Worm (Caenorhabditis elegans) whole organism, young adult: ENCODE results near the gene ttr-37.

ENCODE experiments used
- B0019.2 ChIP-seq: fragments of 200-800 bp; sonication (Bioruptor generic); conservative IDR thresholded peaks from 2 replicates; pipeline ENCODE4 v1.3.6; 2022; ENCODE audit warnings: missing genetic modification reagents, missing genetic modification characterization, missing compliant biosample characterization
- C17E4.6 ChIP-seq: fragments of 200-800 bp; sonication (Bioruptor generic); IDR thresholded peaks from 2 replicates; pipeline ENCODE4 v1.3.6; 2022; ENCODE audit warnings: missing genetic modification reagents, missing genetic modification characterization, missing compliant biosample characterization
- F10E7.11 ChIP-seq: sonication (generic microtip); optimal IDR thresholded peaks from 2 replicates; lab custom pipeline; 2017; ENCODE audit warnings: mild to moderate bottlenecking, missing genetic modification characterization, moderate library complexity, missing compliant biosample characterization
- F33H1.4 ChIP-seq: fragments of 200-800 bp; sonication (Bioruptor generic); IDR thresholded peaks from 2 replicates; pipeline ENCODE4 v1.3.6; 2022; ENCODE audit warnings: missing genetic modification reagents, missing genetic modification characterization, missing compliant biosample characterization
- Y56A3A.18 ChIP-seq: fragments of 200-800 bp; sonication (Bioruptor generic); IDR thresholded peaks from 2 replicates; pipeline ENCODE4 v1.3.6; 2022; ENCODE audit warnings: missing genetic modification reagents, missing genetic modification characterization, missing compliant biosample characterization
- Y79H2A.3 ChIP-seq: fragments of 200-800 bp; sonication (Bioruptor generic); conservative IDR thresholded peaks from 2 replicates; pipeline ENCODE4 v1.3.6; 2022; ENCODE audit warnings: missing genetic modification reagents, missing genetic modification characterization, missing compliant biosample characterization
- Y95B8A.8 ChIP-seq: fragments of 200-800 bp; sonication (Bioruptor generic); IDR thresholded peaks from 2 replicates; pipeline ENCODE4 v1.3.6; 2022; ENCODE audit warnings: missing genetic modification reagents, missing genetic modification characterization, missing compliant biosample characterization
- aptf-3 ChIP-seq: fragments of 200-800 bp; sonication (Bioruptor generic); IDR thresholded peaks from 2 replicates; pipeline ENCODE4 v1.3.6; 2022; ENCODE audit warnings: missing genetic modification characterization, missing compliant biosample characterization
- attf-3 ChIP-seq: fragments of 200-800 bp; sonication (Bioruptor generic); conservative IDR thresholded peaks from 2 replicates; pipeline ENCODE4 v1.3.6; 2022; ENCODE audit warnings: missing genetic modification reagents, missing genetic modification characterization, missing compliant biosample characterization
- cebp-2 ChIP-seq: fragments of 200-800 bp; sonication (Bioruptor generic); IDR thresholded peaks from 2 replicates; pipeline ENCODE4 v1.3.6; 2022; ENCODE audit warnings: missing genetic modification characterization, missing compliant biosample characterization
- ceh-58 ChIP-seq: fragments of 200-800 bp; sonication (Bioruptor generic); IDR thresholded peaks from 2 replicates; pipeline ENCODE4 v1.3.6; 2022; ENCODE audit warnings: missing genetic modification characterization, missing compliant biosample characterization
- ceh-79 ChIP-seq: sonication (generic microtip); optimal IDR thresholded peaks from 2 replicates; lab custom pipeline; 2017; ENCODE audit warnings: mild to moderate bottlenecking, missing genetic modification characterization, missing compliant biosample characterization
- ceh-91 ChIP-seq: fragments of 200-800 bp; sonication (Bioruptor generic); IDR thresholded peaks from 2 replicates; pipeline ENCODE4 v1.3.6; 2022; ENCODE audit warnings: missing genetic modification reagents, missing genetic modification characterization, missing compliant biosample characterization
- die-1 ChIP-seq: sonication (generic microtip); optimal IDR thresholded peaks from 2 replicates; lab custom pipeline; 2016; ENCODE audit warnings: missing genotype, mild to moderate bottlenecking, missing genetic modification characterization, missing compliant biosample characterization
- dpl-1 ChIP-seq: fragments of 150-350 bp; optimal IDR thresholded peaks from 2 replicates; lab custom pipeline; 2014; ENCODE audit warnings: missing biosample characterization, missing genetic modification reagents, missing genetic modification characterization
- egl-18 ChIP-seq: fragments of 200-800 bp; sonication (Bioruptor generic); IDR thresholded peaks from 2 replicates; pipeline ENCODE4 v1.3.6; 2022; ENCODE audit warnings: missing genetic modification reagents, missing genetic modification characterization, missing compliant biosample characterization
- fkh-3 ChIP-seq: sonication (generic microtip); optimal IDR thresholded peaks from 2 replicates; lab custom pipeline; 2016; ENCODE audit warnings: mild to moderate bottlenecking, missing genetic modification characterization, missing compliant biosample characterization
- hmg-1.2 ChIP-seq: fragments of 200-800 bp; sonication (Bioruptor generic); IDR thresholded peaks from 2 replicates; pipeline ENCODE4 v1.3.6; 2022; ENCODE audit warnings: missing genetic modification reagents, missing genetic modification characterization, missing compliant biosample characterization
- hrde-1 ChIP-seq: sonication (generic microtip); optimal IDR thresholded peaks from 2 replicates; lab custom pipeline; 2016; ENCODE audit warnings: missing genetic modification characterization, mild to moderate bottlenecking, missing compliant biosample characterization, moderate library complexity, missing genotype, missing genetic modification reagents, borderline replicate concordance
- lin-35 ChIP-seq, 3 experiments: fragments of 150-350 bp in 2 of 3; sonication (generic microtip) in 1 of 3; optimal IDR thresholded peaks; 2 replicates each; lab custom pipeline; 2014 to 2018; ENCODE audit warnings: missing biosample characterization in 3 of 3, missing genetic modification characterization in 3 of 3, missing genetic modification reagents in 3 of 3
- nhr-90 ChIP-seq: sonication (generic microtip); optimal IDR thresholded peaks from 2 replicates; lab custom pipeline; 2016; ENCODE audit warnings: missing genotype, mild to moderate bottlenecking, missing genetic modification characterization, missing compliant biosample characterization
- pbrm-1 ChIP-seq: fragments of 200-800 bp; sonication (Bioruptor generic); IDR thresholded peaks from 2 replicates; pipeline ENCODE4 v1.3.6; 2022; ENCODE audit warnings: missing genetic modification reagents, missing genetic modification characterization, missing compliant biosample characterization
- pha-4 ChIP-seq: fragments of 150-350 bp; sonication (generic microtip); optimal IDR thresholded peaks from 2 replicates; lab custom pipeline; 2014; ENCODE audit warnings: missing biosample characterization, missing genetic modification reagents, missing genetic modification characterization
- repo-1 ChIP-seq: sonication (generic microtip); optimal IDR thresholded peaks from 2 replicates; lab custom pipeline; 2017; ENCODE audit warnings: mild to moderate bottlenecking, missing genetic modification characterization, missing compliant biosample characterization
- snpc-1.3 ChIP-seq: sonication (generic microtip); optimal IDR thresholded peaks from 2 replicates; lab custom pipeline; 2017; ENCODE audit warnings: missing genetic modification characterization, mild to moderate bottlenecking, missing compliant biosample characterization, antibody characterized with exemption, moderate library complexity, missing genotype, missing genetic modification reagents; ENCODE audit not compliant: insufficient read depth
- snpc-4 ChIP-seq, 5 experiments: fragments of 150-350 bp in 1 of 5; sonication (generic microtip) in 4 of 5; optimal IDR thresholded peaks; 2 replicates each; lab custom pipeline; 2014 to 2018; ENCODE audit warnings: missing genetic modification characterization in 5 of 5, missing biosample characterization in 3 of 5, antibody characterized with exemption in 2 of 5, mild to moderate bottlenecking in 2 of 5, missing compliant biosample characterization in 2 of 5, missing genotype in 2 of 5, moderate library complexity in 2 of 5, missing genetic modification reagents in 1 of 5
- sptf-2 ChIP-seq: fragments of 200-800 bp; sonication (Bioruptor generic); optimal IDR thresholded peaks from 2 replicates; lab custom pipeline; 2018; ENCODE audit warnings: mild to moderate bottlenecking, missing genetic modification characterization, missing compliant biosample characterization
- tlf-1 ChIP-seq: fragments of 200-800 bp; sonication (Bioruptor generic); optimal IDR thresholded peaks from 2 replicates; lab custom pipeline; 2018; ENCODE audit warnings: mild to moderate bottlenecking, missing genetic modification characterization, missing compliant biosample characterization
- ztf-18 ChIP-seq: sonication (generic microtip); optimal IDR thresholded peaks from 2 replicates; lab custom pipeline; 2016; ENCODE audit warnings: missing genotype, mild to moderate bottlenecking, missing genetic modification characterization, missing compliant biosample characterization
- ztf-25 ChIP-seq: fragments of 200-800 bp; sonication (Bioruptor generic); IDR thresholded peaks from 2 replicates; pipeline ENCODE4 v1.3.6; 2022; ENCODE audit warnings: missing genetic modification reagents, missing genetic modification characterization, missing compliant biosample characterization
- ztf-26 ChIP-seq: sonication (generic microtip); optimal IDR thresholded peaks from 2 replicates; lab custom pipeline; 2017; ENCODE audit warnings: missing genetic modification characterization, missing compliant biosample characterization

The ttr-37 gene

DNA sequence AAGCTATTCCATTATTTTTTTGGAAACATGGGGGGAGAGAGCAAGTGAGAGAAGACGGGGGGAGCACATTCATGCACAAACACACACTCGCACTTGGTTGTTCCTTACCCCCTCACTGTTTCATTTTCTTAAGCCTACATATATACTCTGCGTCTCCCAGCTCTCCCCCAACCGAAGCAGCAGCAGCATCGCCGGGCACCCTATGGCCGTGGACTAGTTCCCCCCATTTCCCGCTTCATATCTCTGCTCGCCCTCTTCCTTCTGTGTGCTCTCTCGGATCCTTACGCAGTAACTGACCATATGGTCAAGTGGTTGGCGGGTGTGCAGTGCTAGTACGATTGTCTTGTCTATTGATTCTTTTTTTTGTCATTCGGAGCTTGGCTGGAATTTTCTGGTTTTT is 34.7 kb downstream of the ttr-37 start (continued):
- TF ChIP-seq attf-3 (GFP tag; lab: Robert Waterston, UW) (no peak), ceh-58 (GFP tag; lab: Robert Waterston, UW) (no peak), Y56A3A.18 (peak; percentile 81; the same call in 1 of the 2 replicates), lin-35 (GFP tag; optimal IDR thresholded peaks at IDR 0.05; lab: Kevin White, UChicago) (peak in 1 of 3 experiments; percentile 50), repo-1 (tag; lab: Kevin White, UChicago) (peak; percentile 30), F10E7.11 (tag; lab: Kevin White, UChicago) (no peak), Y95B8A.8 (GFP tag; lab: Robert Waterston, UW) (no peak), F33H1.4 (no peak), snpc-4 (GFP tag; optimal IDR thresholded peaks at IDR 0.05; lab: Kevin White, UChicago) (no peak), snpc-4 (tag; optimal IDR thresholded peaks at IDR 0.05; lab: Kevin White, UChicago) (peak; percentile 4 to 53 (median 37)), C17E4.6 (GFP tag; lab: Robert Waterston, UW) (no peak)

DNA sequence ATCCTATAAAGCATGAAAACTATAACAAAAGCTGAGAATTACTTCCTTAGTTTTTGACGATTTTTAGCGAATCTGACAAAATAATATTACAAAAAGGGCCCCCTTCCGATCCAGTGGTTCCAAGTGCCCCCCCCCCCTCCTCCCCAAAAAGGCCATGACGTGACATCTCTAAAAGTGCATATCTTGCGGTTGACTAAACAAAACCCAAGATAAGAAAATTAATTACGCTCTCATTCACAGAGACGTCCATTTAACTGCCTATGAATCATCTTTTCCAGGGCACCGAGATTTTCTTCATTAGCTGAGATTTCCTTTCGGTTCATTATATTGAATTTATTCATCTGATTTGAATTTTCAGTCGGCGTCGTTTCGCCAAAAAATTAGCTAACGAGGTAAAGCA is 37.1 kb downstream of the ttr-37 start, which contains the start of gene inso-1:
inso-1 (plus strand) TSS at position 301 of the 400 bp plus-strand sequence.
- TF ChIP-seq nhr-90 (no peak), ceh-91 (GFP tag; lab: Robert Waterston, UW) (no peak)
- TF ChIP-seq, all 124 proteins: peak for 0

DNA sequence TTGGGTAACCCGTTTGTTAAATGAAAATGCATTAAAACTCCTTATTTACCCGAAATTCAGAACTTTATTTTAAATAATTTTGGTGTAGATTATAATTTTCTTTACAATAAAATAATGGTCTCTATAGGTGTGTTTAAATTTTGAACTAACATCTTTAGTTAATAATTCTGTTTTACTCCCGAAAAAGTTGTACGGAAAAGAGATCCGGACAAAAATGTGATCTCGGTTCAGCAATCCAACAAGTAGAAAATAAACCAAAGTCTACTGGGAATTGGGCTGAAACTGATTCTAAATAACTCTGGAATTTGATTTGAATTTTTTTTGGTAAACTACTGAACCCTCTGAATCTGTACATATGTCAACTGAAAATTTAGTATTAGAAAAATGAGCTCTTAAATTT is 41.3 kb downstream of the ttr-37 start:
- TF ChIP-seq aptf-3: no peak
- TF ChIP-seq pbrm-1: no peak
- TF ChIP-seq Y79H2A.3 (GFP tag; lab: Robert Waterston, UW): no peak
- TF ChIP-seq sptf-2 (GFP tag; lab: Kevin White, UChicago): no peak
- TF ChIP-seq snpc-1.3 (tag; lab: Kevin White, UChicago): no peak
- TF ChIP-seq dpl-1 (GFP tag; lab: Kevin White, UChicago): no peak
- TF ChIP-seq lin-35 (GFP tag; optimal IDR thresholded peaks at IDR 0.05; lab: Kevin White, UChicago): no peak

DNA sequence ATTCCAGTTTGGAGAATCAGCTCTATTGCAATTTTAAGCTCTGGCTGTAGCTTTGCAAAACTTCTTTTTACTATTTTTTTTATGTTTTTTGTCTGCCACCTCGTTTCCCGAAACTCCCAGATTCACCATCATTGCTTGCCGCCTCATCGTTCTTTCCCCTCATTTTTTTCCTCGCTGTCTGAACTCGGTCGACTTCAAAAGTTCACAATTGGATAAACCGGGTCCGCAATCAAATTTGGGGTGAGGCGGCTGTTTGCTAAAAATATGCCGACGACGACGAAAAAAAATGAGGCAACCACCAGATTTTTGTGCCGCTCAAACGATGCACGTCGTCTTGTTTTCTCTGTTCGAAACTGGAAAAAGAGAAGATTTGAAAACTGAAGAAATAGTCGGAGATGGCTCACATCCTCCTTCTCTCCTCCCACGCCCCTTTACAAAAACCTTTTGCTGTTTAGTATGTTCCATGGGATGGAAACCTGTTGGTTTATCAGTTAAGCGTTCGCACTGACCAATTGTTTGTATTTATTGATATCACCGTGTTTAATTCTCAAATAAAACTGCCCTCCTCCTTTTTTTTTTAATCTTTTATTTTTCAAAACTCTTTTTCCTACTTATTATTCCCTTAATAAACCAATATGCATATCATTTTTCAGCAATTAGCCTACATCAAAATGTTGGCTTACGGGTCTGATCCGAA is 42.2 kb downstream of the ttr-37 start, which contains the start of gene dop-4:
dop-4 (plus strand) TSS at position 647 of the 697 bp plus-strand sequence.
- TF ChIP-seq tlf-1 (no peak), hmg-1.2 (GFP tag; lab: Robert Waterston, UW) (no peak), die-1 (tag; lab: Kevin White, UChicago) (no peak), fkh-3 (tag; lab: Kevin White, UChicago) (no peak), ztf-18 (tag; lab: Kevin White, UChicago) (no peak), ceh-79 (no peak), hrde-1 (no peak), aptf-3 (no peak), ztf-26 (tag; lab: Kevin White, UChicago) (no peak), egl-18 (GFP tag; lab: Robert Waterston, UW) (no peak), cebp-2 (GFP tag; lab: Robert Waterston, UW) (no peak)
- TF ChIP-seq, all 124 proteins: peak for 0

DNA sequence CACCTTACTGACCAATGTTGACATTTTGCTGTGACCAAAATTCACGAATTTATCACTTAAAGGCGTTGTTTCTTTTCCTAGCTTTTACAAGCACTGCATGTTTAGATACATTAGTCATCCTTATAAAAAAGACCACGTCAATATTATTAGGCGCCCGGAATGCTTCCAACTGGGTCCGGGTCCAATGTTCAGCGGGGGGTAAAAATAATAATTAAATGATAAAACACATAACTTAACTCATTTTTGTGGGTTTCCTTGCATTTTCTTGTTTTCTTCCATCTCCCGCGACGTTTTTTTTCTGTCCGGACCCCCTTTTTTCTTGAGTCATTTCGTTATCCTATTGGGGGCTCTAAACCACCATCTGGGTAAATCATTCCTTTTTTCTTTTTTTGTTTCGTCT is 43.5 kb downstream of the ttr-37 start:
- no peak for TF ChIP-seq pha-4 (tag; lab: Kevin White, UChicago)
- no peak for TF ChIP-seq B0019.2 (GFP tag; lab: Robert Waterston, UW)
- no peak for TF ChIP-seq ztf-25
